Comparison of ENCODE assay signal across 2 fruit fly cellular contexts in the genomic region with DNA sequence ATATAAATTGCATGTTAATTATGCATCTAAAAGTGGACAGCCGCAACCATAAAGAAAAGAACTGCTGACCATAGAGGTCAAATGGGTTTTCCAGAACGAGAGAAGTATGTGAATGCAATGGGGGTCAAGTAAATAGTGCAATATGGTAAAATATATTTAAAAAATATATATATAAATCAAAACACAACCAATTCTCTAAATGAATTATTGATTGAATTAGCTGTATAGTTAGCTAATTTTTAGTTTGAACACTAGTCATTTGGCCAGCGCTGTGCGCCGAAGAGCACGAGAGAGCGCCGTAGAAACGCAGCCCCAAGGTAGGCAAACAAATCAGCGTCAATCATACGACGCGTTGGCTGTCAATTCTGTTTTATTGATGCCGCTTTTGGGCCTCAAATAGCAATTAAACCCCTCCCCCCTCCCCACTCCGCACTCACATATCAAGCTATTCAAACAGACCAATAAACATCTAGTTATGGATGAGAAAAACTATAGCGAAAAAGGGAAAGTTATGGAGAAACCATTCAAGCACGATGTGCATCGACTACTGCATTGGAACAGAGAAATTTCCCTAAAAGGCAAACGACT.
A peak's percentile ranks its signal among the peaks of the same experiment; 100 is the strongest.
TF ChIP-seq lines count a peak whose summit lies in the region.

No protein-coding gene starts in this region.

TF ChIP-seq in whole organism, embryonic, 481 proteins besides CTCF, POLR2A, EP300 and RAD21 (continued from another document and continues in another):
- TF ChIP-seq CG43689 (GFP tag; IDR thresholded peaks at IDR 0.05; lab: Robert Waterston, UW) (peak; percentile 77), ken (GFP tag; IDR thresholded peaks at IDR 0.05; lab: Robert Waterston, UW) (peak; percentile 88), CG31365 (tag; optimal IDR thresholded peaks at IDR 0.05; lab: Kevin White, UChicago) (peak; percentile 35), CG1647 (GFP tag; optimal IDR thresholded peaks at IDR 0.05; lab: Kevin White, UChicago) (peak; percentile 7), HmgD (GFP tag; optimal IDR thresholded peaks at IDR 0.05; lab: Kevin White, UChicago) (no peak), az2 (GFP tag; optimal IDR thresholded peaks at IDR 0.05; lab: Kevin White, UChicago) (peak; percentile 72), psq (GFP tag; optimal IDR thresholded peaks at IDR 0.05; lab: Kevin White, UChicago) (peak; percentile 56), ewg (GFP tag; optimal IDR thresholded peaks at IDR 0.05; lab: Kevin White, UChicago) (peak; percentile 63), Oaz (GFP tag; IDR thresholded peaks at IDR 0.05; lab: Robert Waterston, UW) (peak; percentile 79), phol (tag; optimal IDR thresholded peaks at IDR 0.05; lab: Kevin White, UChicago) (peak; percentile 82), H2.0 (GFP tag; IDR thresholded peaks at IDR 0.05; lab: Robert Waterston, UW) (peak; percentile 83), HmgZ (tag; optimal IDR thresholded peaks at IDR 0.05; lab: Kevin White, UChicago) (peak; percentile 75), CG9727 (GFP tag; optimal IDR thresholded peaks at IDR 0.05; lab: Kevin White, UChicago) (peak; percentile 80), pnt (GFP tag; optimal IDR thresholded peaks at IDR 0.05; lab: Kevin White, UChicago) (peak; percentile 19), Atf6 (GFP tag; IDR thresholded peaks at IDR 0.05; lab: Robert Waterston, UW) (peak; percentile 89), CG7556 (GFP tag; optimal IDR thresholded peaks at IDR 0.05; lab: Kevin White, UChicago) (peak; percentile 83), GATAe (GFP tag; conservative IDR thresholded peaks at IDR 0.05; lab: Robert Waterston, UW) (peak; percentile 39; the same call in 1 of the 2 replicates), sna (GFP tag; IDR thresholded peaks at IDR 0.05; lab: Robert Waterston, UW; ENCODE audit: partially characterized antibody) (no peak), org-1 (GFP tag; optimal IDR thresholded peaks at IDR 0.05; lab: Kevin White, UChicago) (peak; percentile 69), CG10274 (GFP tag; optimal IDR thresholded peaks at IDR 0.05; lab: Kevin White, UChicago) (peak; percentile 46), ab (GFP tag; optimal IDR thresholded peaks at IDR 0.05; lab: Kevin White, UChicago) (no peak), MBD-R2 (GFP tag; IDR thresholded peaks at IDR 0.05; lab: Robert Waterston, UW) (peak; percentile 59), sens (GFP tag; lab: Kevin White, UChicago) (peak; percentile 82), Jarid2 (GFP tag; optimal IDR thresholded peaks at IDR 0.05; lab: Kevin White, UChicago) (peak; percentile 51), CG32532 (GFP tag; IDR thresholded peaks at IDR 0.05; lab: Robert Waterston, UW) (peak; percentile 92), CG1792 (GFP tag; optimal IDR thresholded peaks at IDR 0.05; lab: Kevin White, UChicago) (no peak), Gsc (GFP tag; IDR thresholded peaks at IDR 0.05; lab: Robert Waterston, UW) (no peak), Ets97D (GFP tag; optimal IDR thresholded peaks at IDR 0.05; lab: Kevin White, UChicago) (no peak), ase (GFP tag; IDR thresholded peaks at IDR 0.05; lab: Robert Waterston, UW) (peak; percentile 85), esg (GFP tag; conservative IDR thresholded peaks at IDR 0.05; lab: Robert Waterston, UW) (peak; percentile 87), dmrt99B (tag; optimal IDR thresholded peaks at IDR 0.05; lab: Kevin White, UChicago) (peak; percentile 89), CG2120 (GFP tag; optimal IDR thresholded peaks at IDR 0.05; lab: Kevin White, UChicago) (peak; percentile 62), Camta (GFP tag; optimal IDR thresholded peaks at IDR 0.05; lab: Kevin White, UChicago) (no peak), Asciz (GFP tag; optimal IDR thresholded peaks at IDR 0.05; lab: Kevin White, UChicago) (peak; percentile 80), Hmx (GFP tag; optimal IDR thresholded peaks at IDR 0.05; lab: Kevin White, UChicago) (no peak), kah (GFP tag; optimal IDR thresholded peaks at IDR 0.05; lab: Kevin White, UChicago) (peak; percentile 62), row (GFP tag; IDR thresholded peaks at IDR 0.05; lab: Robert Waterston, UW) (peak; percentile 90), CG8924 (tag; optimal IDR thresholded peaks at IDR 0.05; lab: Kevin White, UChicago) (peak; percentile 88), vnd (GFP tag; IDR thresholded peaks at IDR 0.05; lab: Robert Waterston, UW; ENCODE audit: partially characterized antibody) (no peak), CG4282 (GFP tag; optimal IDR thresholded peaks at IDR 0.05; lab: Kevin White, UChicago) (no peak), ssp (GFP tag; IDR thresholded peaks at IDR 0.05; lab: Robert Waterston, UW) (peak; percentile 58), z (GFP tag; IDR thresholded peaks at IDR 0.05; lab: Robert Waterston, UW) (0 out of 3 replicates have a peak, but pooled peaks have one; percentile 16), MESR4 (GFP tag; optimal IDR thresholded peaks at IDR 0.05; lab: Kevin White, UChicago) (peak; percentile 2), CG4617 (GFP tag; optimal IDR thresholded peaks at IDR 0.05; lab: Kevin White, UChicago; ENCODE audit: borderline replicate concordance) (no peak), CG6689 (GFP tag; IDR thresholded peaks at IDR 0.05; lab: Robert Waterston, UW) (peak; percentile 88), CG33213 (GFP tag; optimal IDR thresholded peaks at IDR 0.05; lab: Kevin White, UChicago) (no peak), CG3847 (GFP tag; IDR thresholded peaks at IDR 0.05; lab: Robert Waterston, UW) (peak; percentile 76), CG16815 (GFP tag; optimal IDR thresholded peaks at IDR 0.05; lab: Kevin White, UChicago) (peak; percentile 31), CG12391 (tag; optimal IDR thresholded peaks at IDR 0.05; lab: Kevin White, UChicago) (peak; percentile 87), Chrac-16 (GFP tag; optimal IDR thresholded peaks at IDR 0.05; lab: Kevin White, UChicago) (peak; percentile 65), nerfin-1 (tag; optimal IDR thresholded peaks at IDR 0.05; lab: Kevin White, UChicago) (peak; percentile 63), CG14441 (GFP tag; IDR thresholded peaks at IDR 0.05; lab: Robert Waterston, UW) (peak; percentile 85), CG16779 (GFP tag; IDR thresholded peaks at IDR 0.05; lab: Robert Waterston, UW) (peak; percentile 78), grau (tag; optimal IDR thresholded peaks at IDR 0.05; lab: Kevin White, UChicago) (peak; percentile 85), otp (GFP tag; IDR thresholded peaks at IDR 0.05; lab: Robert Waterston, UW) (peak; percentile 90), CG32772 (GFP tag; IDR thresholded peaks at IDR 0.05; lab: Robert Waterston, UW) (peak; percentile 86), CG17385 (GFP tag; optimal IDR thresholded peaks at IDR 0.05; lab: Kevin White, UChicago) (peak; percentile 82), cato (GFP tag; optimal IDR thresholded peaks at IDR 0.05; lab: Kevin White, UChicago; ENCODE audit: borderline replicate concordance) (peak; percentile 50), CG3407 (GFP tag; optimal IDR thresholded peaks at IDR 0.05; lab: Kevin White, UChicago) (peak; percentile 72), pan (optimal IDR thresholded peaks at IDR 0.05; lab: Kevin White, UChicago) (no peak), pan (GFP tag; optimal IDR thresholded peaks at IDR 0.05 in 1 of 2, IDR thresholded peaks at IDR 0.05 in 1 of 2) (peak in 1 of 2 experiments; percentile 91), br (optimal IDR thresholded peaks at IDR 0.05; lab: Kevin White, UChicago) (no peak)

TF ChIP-seq in whole organism, prepupa, 60 proteins besides CTCF, POLR2A, EP300 and RAD21 (continued from another document):
- no peak for TF ChIP-seq CG9139 (GFP tag; optimal IDR thresholded peaks at IDR 0.05; lab: Kevin White, UChicago)
- peak; percentile 47 for TF ChIP-seq pdm3 (GFP tag; optimal IDR thresholded peaks at IDR 0.05; lab: Kevin White, UChicago)
- no peak for TF ChIP-seq CG16779 (tag; optimal IDR thresholded peaks at IDR 0.05; lab: Kevin White, UChicago)
- TF ChIP-seq CG10631 (GFP tag; optimal IDR thresholded peaks at IDR 0.05; lab: Kevin White, UChicago), result peak; percentile 47
- TF ChIP-seq Hr38 (GFP tag; optimal IDR thresholded peaks at IDR 0.05; lab: Kevin White, UChicago), result no peak
- TF ChIP-seq Eip78C (GFP tag; lab: Kevin White, UChicago), result peak; percentile 82
- peak; percentile 47 for TF ChIP-seq acj6 (GFP tag; optimal IDR thresholded peaks at IDR 0.05; lab: Kevin White, UChicago)
- TF ChIP-seq Ets21C (GFP tag; optimal IDR thresholded peaks at IDR 0.05; lab: Kevin White, UChicago), result no peak
- TF ChIP-seq Eip75B (GFP tag; optimal IDR thresholded peaks at IDR 0.05; lab: Kevin White, UChicago), result peak; percentile 0
TF ChIP-seq in whole organism, prepupa: peak in this region for 40.
